In the genomic region with DNA sequence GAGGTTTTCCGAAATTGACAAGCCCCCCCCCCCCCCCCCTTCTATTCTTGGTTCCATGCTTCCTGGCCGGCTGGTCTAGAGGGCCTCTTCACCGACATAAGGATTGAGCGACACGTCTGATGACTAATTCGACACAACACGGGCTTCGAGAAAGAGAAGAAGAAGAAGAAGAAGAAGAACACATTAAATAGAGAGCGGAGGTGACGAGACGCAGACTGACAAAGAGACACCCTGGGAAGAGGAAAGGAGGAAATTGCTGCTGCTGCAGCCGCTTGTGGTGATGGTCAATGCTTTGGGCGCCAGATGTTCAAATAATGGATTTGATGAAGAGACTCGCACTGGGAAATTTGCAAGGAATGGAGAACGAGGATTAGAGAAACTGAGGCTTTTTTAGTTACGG, we compare ENCODE assay signal across 3 worm cellular contexts.
TF ChIP-seq lines count a peak whose summit lies in the region.

No protein-coding gene starts in this region.

TF ChIP-seq in whole organism, L2 larva, 48 proteins besides CTCF, POLR2A, EP300 and RAD21 (continued from another document):
- TF ChIP-seq nhr-129 (tag; optimal IDR thresholded peaks at IDR 0.05; lab: Kevin White, UChicago) (peak; percentile 55), F13H6.1 (tag; optimal IDR thresholded peaks at IDR 0.05; lab: Kevin White, UChicago) (peak; percentile 70), mab-5 (tag; optimal IDR thresholded peaks at IDR 0.05; lab: Kevin White, UChicago) (peak; percentile 22), aly-2 (tag; optimal IDR thresholded peaks at IDR 0.05; lab: Kevin White, UChicago) (no peak), egl-27 (tag; optimal IDR thresholded peaks at IDR 0.05; lab: Kevin White, UChicago) (peak; percentile 29)

TF ChIP-seq in whole organism, L4 larva, 104 proteins besides CTCF, POLR2A, EP300 and RAD21 (continued from another document):
- TF ChIP-seq lin-39 (tag; optimal IDR thresholded peaks at IDR 0.05; lab: Kevin White, UChicago) (no peak), ama-1 (optimal IDR thresholded peaks at IDR 0.05; lab: Kevin White, UChicago) (no peak), lim-7 (GFP tag; IDR thresholded peaks at IDR 0.05; lab: Robert Waterston, UW) (no peak), nhr-41 (GFP tag; IDR thresholded peaks at IDR 0.05; lab: Robert Waterston, UW) (no peak), nhr-48 (tag; optimal IDR thresholded peaks at IDR 0.05; lab: Kevin White, UChicago) (no peak), nhr-77 (tag; optimal IDR thresholded peaks at IDR 0.05; lab: Kevin White, UChicago) (no peak), spr-1 (tag; optimal IDR thresholded peaks at IDR 0.05; lab: Kevin White, UChicago) (no peak), F26F4.8 (GFP tag; conservative IDR thresholded peaks at IDR 0.05; lab: Robert Waterston, UW) (no peak), nhr-42 (GFP tag; IDR thresholded peaks at IDR 0.05; lab: Robert Waterston, UW) (no peak), dmd-6 (GFP tag; IDR thresholded peaks at IDR 0.05; lab: Robert Waterston, UW) (0 out of 2 replicates have a peak, but pooled peaks have one; percentile 17), duxl-1 (tag; optimal IDR thresholded peaks at IDR 0.05; lab: Kevin White, UChicago; ENCODE audit: poor library complexity) (no peak), dpl-1 (GFP tag; optimal IDR thresholded peaks at IDR 0.05; lab: Kevin White, UChicago) (no peak), snpc-1.2 (GFP tag; IDR thresholded peaks at IDR 0.05; lab: Robert Waterston, UW) (no peak), nhr-10 (tag; optimal IDR thresholded peaks at IDR 0.05; lab: Kevin White, UChicago) (no peak), zfp-2 (tag; optimal IDR thresholded peaks at IDR 0.05; lab: Kevin White, UChicago) (no peak), rbr-2 (tag; optimal IDR thresholded peaks at IDR 0.05; lab: Kevin White, UChicago) (peak; percentile 48), pha-4 (GFP tag; IDR thresholded peaks at IDR 0.05; lab: Robert Waterston, UW) (no peak), pha-4 (tag; optimal IDR thresholded peaks at IDR 0.05; lab: Kevin White, UChicago) (no peak), lin-15B (tag; optimal IDR thresholded peaks at IDR 0.05; lab: Kevin White, UChicago) (no peak), fkh-10 (GFP tag; optimal IDR thresholded peaks at IDR 0.05; lab: Kevin White, UChicago) (peak; percentile 35), ceh-28 (tag; optimal IDR thresholded peaks at IDR 0.05; lab: Kevin White, UChicago) (no peak), arid-1 (GFP tag; conservative IDR thresholded peaks at IDR 0.05; lab: Robert Waterston, UW) (no peak), gei-8 (GFP tag; optimal IDR thresholded peaks at IDR 0.05; lab: Kevin White, UChicago) (no peak), zip-2 (tag; optimal IDR thresholded peaks at IDR 0.05; lab: Kevin White, UChicago) (no peak), dmd-9 (GFP tag; IDR thresholded peaks at IDR 0.05; lab: Robert Waterston, UW) (no peak), fos-1 (tag; optimal IDR thresholded peaks at IDR 0.05; lab: Kevin White, UChicago) (no peak), skn-1 (tag; optimal IDR thresholded peaks at IDR 0.05; lab: Kevin White, UChicago) (no peak), mes-2 (tag; optimal IDR thresholded peaks at IDR 0.05; lab: Kevin White, UChicago; ENCODE audit: poor library complexity, severe bottlenecking) (peak; percentile 65), F44E2.7 (GFP tag; IDR thresholded peaks at IDR 0.05; lab: Robert Waterston, UW) (no peak), unc-62 (GFP tag; optimal IDR thresholded peaks at IDR 0.05 in 1 of 2; lab: Kevin White, UChicago) (peak in 1 of 2 experiments; percentile 64), unc-62 (tag; optimal IDR thresholded peaks at IDR 0.05; lab: Kevin White, UChicago) (no peak), set-16 (GFP tag; IDR thresholded peaks at IDR 0.05; lab: Robert Waterston, UW) (peak; percentile 53), lsy-2 (tag; optimal IDR thresholded peaks at IDR 0.05; lab: Kevin White, UChicago) (peak in 1 of 2 experiments; percentile 62), ZK337.2 (GFP tag; IDR thresholded peaks at IDR 0.05; lab: Robert Waterston, UW) (no peak), egl-43 (GFP tag; IDR thresholded peaks at IDR 0.05; lab: Robert Waterston, UW) (no peak), mdl-1 (tag; optimal IDR thresholded peaks at IDR 0.05; lab: Kevin White, UChicago) (peak in 1 of 2 experiments; percentile 63), tra-1 (GFP tag; IDR thresholded peaks at IDR 0.05; lab: Robert Waterston, UW) (no peak), ces-1 (GFP tag; optimal IDR thresholded peaks at IDR 0.05; lab: Kevin White, UChicago) (no peak), madf-5 (GFP tag; IDR thresholded peaks at IDR 0.05; lab: Robert Waterston, UW) (no peak), mxl-2 (GFP tag; conservative IDR thresholded peaks at IDR 0.05; lab: Robert Waterston, UW) (no peak), mep-1 (tag; optimal IDR thresholded peaks at IDR 0.05; lab: Kevin White, UChicago) (peak; percentile 76), daf-19 (GFP tag; conservative IDR thresholded peaks at IDR 0.05; lab: Robert Waterston, UW) (no peak), ztf-11 (tag; optimal IDR thresholded peaks at IDR 0.05; lab: Kevin White, UChicago) (no peak), hmg-1.1 (GFP tag; IDR thresholded peaks at IDR 0.05; lab: Robert Waterston, UW) (peak; percentile 60), ctbp-1 (GFP tag; IDR thresholded peaks at IDR 0.05; lab: Robert Waterston, UW) (no peak), Y48G9A.11 (GFP tag; IDR thresholded peaks at IDR 0.05; lab: Robert Waterston, UW) (no peak), nhr-102 (tag; optimal IDR thresholded peaks at IDR 0.05; lab: Kevin White, UChicago) (no peak), ZK546.5 (tag; optimal IDR thresholded peaks at IDR 0.05; lab: Kevin White, UChicago) (no peak), R02D3.7 (tag; optimal IDR thresholded peaks at IDR 0.05; lab: Kevin White, UChicago) (no peak), hlh-30 (tag; optimal IDR thresholded peaks at IDR 0.05; lab: Kevin White, UChicago; ENCODE audit: insufficient read depth) (peak; percentile 78), F49E8.2 (tag; optimal IDR thresholded peaks at IDR 0.05; lab: Kevin White, UChicago; ENCODE audit: borderline replicate concordance) (no peak)

TF ChIP-seq in whole organism, late embryonic, 69 proteins besides CTCF, POLR2A, EP300 and RAD21 (continued from another document):
- no peak for TF ChIP-seq pha-2 (tag; optimal IDR thresholded peaks at IDR 0.05; lab: Kevin White, UChicago)
- TF ChIP-seq ref-2 (tag; optimal IDR thresholded peaks at IDR 0.05; lab: Kevin White, UChicago) = peak; percentile 36
- TF ChIP-seq K02D7.2 (tag; optimal IDR thresholded peaks at IDR 0.05; lab: Kevin White, UChicago) = no peak
- no peak for TF ChIP-seq odd-2 (tag; optimal IDR thresholded peaks at IDR 0.05; lab: Kevin White, UChicago)
- no peak for TF ChIP-seq ceh-6 (GFP tag; optimal IDR thresholded peaks at IDR 0.05; lab: Kevin White, UChicago)
- TF ChIP-seq elt-4 (tag; optimal IDR thresholded peaks at IDR 0.05; lab: Kevin White, UChicago) = no peak
- peak; percentile 4 for TF ChIP-seq Y22D7AL.16 (tag; optimal IDR thresholded peaks at IDR 0.05; lab: Kevin White, UChicago)
- TF ChIP-seq madf-2 (tag; optimal IDR thresholded peaks at IDR 0.05; lab: Kevin White, UChicago) = no peak
- no peak for TF ChIP-seq sox-2 (GFP tag; IDR thresholded peaks at IDR 0.05; lab: Robert Waterston, UW)
- no peak for TF ChIP-seq fkh-10 (GFP tag; optimal IDR thresholded peaks at IDR 0.05; lab: Kevin White, UChicago)
- TF ChIP-seq ahr-1 (tag; optimal IDR thresholded peaks at IDR 0.05; lab: Kevin White, UChicago) = no peak
- TF ChIP-seq ttx-3 (tag; optimal IDR thresholded peaks at IDR 0.05; lab: Kevin White, UChicago) = no peak
- no peak for TF ChIP-seq pax-1 (tag; optimal IDR thresholded peaks at IDR 0.05; lab: Kevin White, UChicago)
- no peak for TF ChIP-seq dve-1 (tag; optimal IDR thresholded peaks at IDR 0.05; lab: Kevin White, UChicago)
- TF ChIP-seq ceh-19 (GFP tag; optimal IDR thresholded peaks at IDR 0.05; lab: Kevin White, UChicago) = no peak
- TF ChIP-seq F13H6.1 (tag; optimal IDR thresholded peaks at IDR 0.05; lab: Kevin White, UChicago) = no peak
- no peak for TF ChIP-seq sox-4 (tag; optimal IDR thresholded peaks at IDR 0.05; lab: Kevin White, UChicago)
- TF ChIP-seq tbx-2 (tag; optimal IDR thresholded peaks at IDR 0.05; lab: Kevin White, UChicago) = peak; percentile 40
- TF ChIP-seq ceh-30 (tag; optimal IDR thresholded peaks at IDR 0.05; lab: Kevin White, UChicago) = peak; percentile 27
- TF ChIP-seq pag-3 (tag; optimal IDR thresholded peaks at IDR 0.05; lab: Kevin White, UChicago; ENCODE audit: borderline replicate concordance) = no peak
- TF ChIP-seq eyg-1 (tag; optimal IDR thresholded peaks at IDR 0.05; lab: Kevin White, UChicago) = no peak
- TF ChIP-seq ceh-2 (tag; optimal IDR thresholded peaks at IDR 0.05; lab: Kevin White, UChicago) = no peak
- TF ChIP-seq dmd-4 (tag; optimal IDR thresholded peaks at IDR 0.05; lab: Kevin White, UChicago; ENCODE audit: borderline replicate concordance) = no peak
- no peak for TF ChIP-seq fkh-6 (tag; optimal IDR thresholded peaks at IDR 0.05; lab: Kevin White, UChicago)
- peak; percentile 61 for TF ChIP-seq nfya-1 (tag; optimal IDR thresholded peaks at IDR 0.05; lab: Kevin White, UChicago)
- TF ChIP-seq ceh-18 (tag; optimal IDR thresholded peaks at IDR 0.05; lab: Kevin White, UChicago) = peak; percentile 27
- no peak for TF ChIP-seq K09A11.1 (tag; optimal IDR thresholded peaks at IDR 0.05; lab: Kevin White, UChicago; ENCODE audit: insufficient read depth)
- peak; percentile 61 for TF ChIP-seq sdc-2 (tag; optimal IDR thresholded peaks at IDR 0.05; lab: Kevin White, UChicago)
- peak; percentile 71 for TF ChIP-seq unc-55 (GFP tag; optimal IDR thresholded peaks at IDR 0.05; lab: Kevin White, UChicago)
